Worm (Caenorhabditis elegans): ENCODE data around the gene clec-205.

The clec-205 gene

ce11 chrV:1743205-1743870 lies 17.4 kb upstream of the clec-205 start, which contains the start of gene nhr-256:
Gene nhr-256, plus strand, starts transcription at chrV:1743771.
- no peak for TF ChIP-seq eor-1 (tag; optimal IDR thresholded peaks at IDR 0.05)
- no peak for TF ChIP-seq ZK546.5 (tag; optimal IDR thresholded peaks at IDR 0.05)
- peak; percentile 47 for TF ChIP-seq hmg-11 (tag; optimal IDR thresholded peaks at IDR 0.05)
- peak; percentile 20 for TF ChIP-seq lin-39 (tag; optimal IDR thresholded peaks at IDR 0.05)
- TF ChIP-seq ceh-9 (tag; optimal IDR thresholded peaks at IDR 0.05) = no peak
- TF ChIP-seq nhr-76 (tag; optimal IDR thresholded peaks at IDR 0.05) = no peak
- TF ChIP-seq sea-2 (GFP tag; optimal IDR thresholded peaks at IDR 0.05) = no peak
- peak; percentile 93 for TF ChIP-seq elt-2 (tag; optimal IDR thresholded peaks at IDR 0.05)
- TF ChIP-seq nhr-43 (tag; optimal IDR thresholded peaks at IDR 0.05; ENCODE audit: poor library complexity, severe bottlenecking) = peak; percentile 35
- no peak for TF ChIP-seq fkh-10 (GFP tag; optimal IDR thresholded peaks at IDR 0.05)
- TF ChIP-seq elt-3 (tag; optimal IDR thresholded peaks at IDR 0.05) = no peak
- no peak for TF ChIP-seq snpc-4 (tag; optimal IDR thresholded peaks at IDR 0.05)
- TF ChIP-seq egl-5 (tag; optimal IDR thresholded peaks at IDR 0.05) = peak; percentile 70
- TF ChIP-seq unc-62 (GFP tag; optimal IDR thresholded peaks at IDR 0.05) = no peak
- no peak for TF ChIP-seq mdl-1 (tag; optimal IDR thresholded peaks at IDR 0.05)
- peak; percentile 79 for TF ChIP-seq nfya-1 (tag; optimal IDR thresholded peaks at IDR 0.05; ENCODE audit: insufficient read depth)
- TF ChIP-seq lsy-12 (tag; optimal IDR thresholded peaks at IDR 0.05) = no peak
- peak; percentile 23 for TF ChIP-seq R02D3.7 (tag; optimal IDR thresholded peaks at IDR 0.05)
- peak; percentile 81 for TF ChIP-seq ceh-28 (tag; optimal IDR thresholded peaks at IDR 0.05)
- peak; percentile 72 for TF ChIP-seq nhr-25 (tag; optimal IDR thresholded peaks at IDR 0.05)
- no peak for TF ChIP-seq skn-1 (tag; optimal IDR thresholded peaks at IDR 0.05)
- TF ChIP-seq egl-27 (tag; optimal IDR thresholded peaks at IDR 0.05) = no peak
- TF ChIP-seq lin-15B (tag; optimal IDR thresholded peaks at IDR 0.05) = peak; percentile 27
- peak; percentile 95 for TF ChIP-seq pqm-1 (tag; optimal IDR thresholded peaks at IDR 0.05)
- TF ChIP-seq fkh-2 (tag; optimal IDR thresholded peaks at IDR 0.05) = no peak
- TF ChIP-seq nhr-28 (tag; optimal IDR thresholded peaks at IDR 0.05) = no peak
- no peak for TF ChIP-seq mml-1 (tag; optimal IDR thresholded peaks at IDR 0.05)
- TF ChIP-seq jun-1 (tag; optimal IDR thresholded peaks at IDR 0.05) = no peak
- no peak for TF ChIP-seq ztf-11 (tag; optimal IDR thresholded peaks at IDR 0.05)
- no peak for TF ChIP-seq nhr-23 (tag; optimal IDR thresholded peaks at IDR 0.05)
- TF ChIP-seq ztf-4 (tag; optimal IDR thresholded peaks at IDR 0.05) = no peak
- no peak for TF ChIP-seq nhr-77 (tag; optimal IDR thresholded peaks at IDR 0.05)
- no peak for TF ChIP-seq nhr-11 (tag; optimal IDR thresholded peaks at IDR 0.05)
- peak; percentile 87 for TF ChIP-seq pha-4 (tag; optimal IDR thresholded peaks at IDR 0.05)
- no peak for TF ChIP-seq nhr-12 (tag; optimal IDR thresholded peaks at IDR 0.05)
- no peak for TF ChIP-seq elt-1 (tag; optimal IDR thresholded peaks at IDR 0.05)
- no peak for TF ChIP-seq ama-1 (optimal IDR thresholded peaks at IDR 0.05)
- TF ChIP-seq tbx-2 (tag; optimal IDR thresholded peaks at IDR 0.05) = no peak
- TF ChIP-seq nhr-237 (tag; optimal IDR thresholded peaks at IDR 0.05) = no peak
- TF ChIP-seq aly-2 (tag; optimal IDR thresholded peaks at IDR 0.05) = no peak

ce11 chrV:1749053-1749452 lies 11.6 kb upstream of the clec-205 start, which contains the start of gene ZK697.8:
Gene ZK697.8, minus strand, starts transcription at chrV:1749153.
- no peak for TF ChIP-seq mml-1 (tag; optimal IDR thresholded peaks at IDR 0.05)
- no peak for TF ChIP-seq aly-2 (tag; optimal IDR thresholded peaks at IDR 0.05)
- TF ChIP-seq skn-1 (tag; optimal IDR thresholded peaks at IDR 0.05) = no peak
- TF ChIP-seq jun-1 (tag; optimal IDR thresholded peaks at IDR 0.05) = no peak
- no peak for TF ChIP-seq nhr-28 (tag; optimal IDR thresholded peaks at IDR 0.05)
- TF ChIP-seq pqm-1 (tag; optimal IDR thresholded peaks at IDR 0.05) = no peak
- TF ChIP-seq egl-5 (tag; optimal IDR thresholded peaks at IDR 0.05) = no peak
- no peak for TF ChIP-seq tbx-2 (tag; optimal IDR thresholded peaks at IDR 0.05)

DNA sequence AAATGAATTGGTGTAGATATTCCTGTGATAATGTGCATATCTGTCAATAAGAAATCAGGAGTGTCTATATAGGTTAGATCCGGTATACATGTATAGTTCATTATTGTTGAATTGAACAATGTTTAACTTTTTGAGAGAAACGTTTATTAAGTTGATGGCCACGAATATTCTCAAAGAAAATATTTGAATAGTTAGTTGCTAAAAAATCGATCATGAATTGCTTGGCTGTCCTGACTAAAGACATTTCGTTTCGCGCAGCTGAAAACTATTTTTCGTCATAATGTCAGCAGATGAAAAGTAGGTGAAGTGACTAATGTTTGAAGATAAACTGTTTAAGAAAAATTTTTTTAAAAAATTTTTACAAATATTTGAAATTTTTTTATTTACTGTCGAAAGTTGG lies 9.2 kb upstream of the clec-205 start, which contains the start of gene srh-199:
TSS of gene srh-199 (minus strand) at position 101 of the 400 bp plus-strand sequence.
- TF ChIP-seq tbx-2 (tag; optimal IDR thresholded peaks at IDR 0.05) = no peak
- no peak for TF ChIP-seq nhr-23 (tag; optimal IDR thresholded peaks at IDR 0.05)
- TF ChIP-seq nhr-43 (tag; optimal IDR thresholded peaks at IDR 0.05; ENCODE audit: poor library complexity, severe bottlenecking) = no peak
- no peak for TF ChIP-seq nhr-237 (tag; optimal IDR thresholded peaks at IDR 0.05)
- no peak for TF ChIP-seq ceh-9 (tag; optimal IDR thresholded peaks at IDR 0.05)
- no peak for TF ChIP-seq nhr-28 (tag; optimal IDR thresholded peaks at IDR 0.05)
- TF ChIP-seq pqm-1 (tag; optimal IDR thresholded peaks at IDR 0.05) = no peak
- TF ChIP-seq nhr-77 (tag; optimal IDR thresholded peaks at IDR 0.05) = no peak
- no peak for TF ChIP-seq snpc-4 (tag; optimal IDR thresholded peaks at IDR 0.05)
- no peak for TF ChIP-seq sea-2 (GFP tag; optimal IDR thresholded peaks at IDR 0.05)
- TF ChIP-seq ztf-4 (tag; optimal IDR thresholded peaks at IDR 0.05) = no peak

Measured in whole organism, L3 larva.